Fruit fly (Drosophila melanogaster): ENCODE results near the gene Npc2c.

Npc2c gene

DNA sequence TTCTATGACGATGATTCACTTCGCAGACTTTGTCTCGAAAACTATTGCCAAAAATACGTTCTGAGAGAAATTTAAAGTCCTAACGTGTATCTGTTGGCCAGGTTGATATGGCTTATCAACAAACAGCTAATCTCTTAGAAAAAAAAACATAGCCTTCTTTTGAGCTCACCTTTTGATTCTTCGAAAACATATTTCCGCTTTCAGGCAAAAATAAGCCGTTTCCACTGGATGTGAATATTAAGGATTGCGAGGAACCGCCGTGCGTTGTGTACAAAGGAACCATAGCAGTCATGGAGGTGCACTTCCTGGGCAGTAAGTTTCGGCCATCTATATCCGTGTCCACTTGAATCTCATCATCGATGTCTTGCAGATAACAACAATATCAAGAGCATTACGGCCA is 6.5 kb upstream of the Npc2c start:
- TF ChIP-seq dsx (GFP tag; optimal IDR thresholded peaks at IDR 0.05; ENCODE audit: poor library complexity, severe bottlenecking) (no peak), CG3032 (tag; optimal IDR thresholded peaks at IDR 0.05) (no peak), pdm3 (GFP tag; optimal IDR thresholded peaks at IDR 0.05) (no peak), Met (GFP tag; optimal IDR thresholded peaks at IDR 0.05) (no peak), CG8632 (GFP tag; optimal IDR thresholded peaks at IDR 0.05) (no peak), svp (GFP tag) (no peak), CG32006 (GFP tag; optimal IDR thresholded peaks at IDR 0.05) (no peak), Hr38 (GFP tag; optimal IDR thresholded peaks at IDR 0.05) (no peak), Eip78C (GFP tag) (no peak), CG11762 (GFP tag; optimal IDR thresholded peaks at IDR 0.05; ENCODE audit: insufficient read depth) (no peak), CG31627 (GFP tag; optimal IDR thresholded peaks at IDR 0.05) (no peak), Blimp-1 (GFP tag; optimal IDR thresholded peaks at IDR 0.05) (no peak), CG11902 (GFP tag; optimal IDR thresholded peaks at IDR 0.05) (no peak), CG15336 (GFP tag; IDR thresholded peaks at IDR 0.05) (no peak), vri (GFP tag; optimal IDR thresholded peaks at IDR 0.05) (no peak), topi (GFP tag; optimal IDR thresholded peaks at IDR 0.05) (no peak), CG10669 (GFP tag; optimal IDR thresholded peaks at IDR 0.05) (no peak)

DNA sequence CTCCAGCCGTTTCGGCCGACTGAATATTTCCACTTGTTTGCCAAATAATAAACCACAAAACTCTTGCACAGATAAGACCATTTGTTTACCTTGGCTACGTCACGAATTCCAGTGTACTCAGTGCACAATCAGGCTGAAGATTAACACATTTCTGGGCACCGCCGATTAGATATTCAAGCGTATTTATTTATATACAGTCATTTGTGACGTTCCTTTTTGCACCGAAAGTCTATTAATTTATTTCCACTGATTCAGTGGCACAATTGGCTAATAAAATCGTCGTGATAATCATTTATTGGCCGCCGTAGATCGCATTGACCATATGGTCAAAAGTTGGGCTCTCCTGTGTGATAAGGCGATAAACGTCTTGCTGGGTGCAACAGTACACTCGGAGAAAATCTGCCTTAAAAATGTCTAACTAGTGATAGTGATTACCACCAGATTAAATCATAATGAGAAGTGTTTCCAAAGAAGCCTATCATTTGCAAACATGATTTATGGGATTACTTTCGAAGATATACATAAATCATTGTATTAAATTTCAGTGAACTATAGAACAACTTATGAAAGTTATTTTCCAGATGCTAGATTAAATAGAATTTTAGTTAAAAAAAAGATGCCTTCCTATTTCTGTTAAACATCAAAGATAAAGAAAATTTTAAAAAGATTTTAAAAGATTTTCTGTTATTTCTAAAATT is 5.6 kb upstream of the Npc2c start:
- TF ChIP-seq Ets96B (tag; optimal IDR thresholded peaks at IDR 0.05), result no peak
- TF ChIP-seq fkh (GFP tag; optimal IDR thresholded peaks at IDR 0.05), result peak; percentile 46
- TF ChIP-seq pdm3 (GFP tag; optimal IDR thresholded peaks at IDR 0.05), result no peak
- peak; percentile 79 for TF ChIP-seq Eip93F (GFP tag; optimal IDR thresholded peaks at IDR 0.05)
- peak; percentile 15 for TF ChIP-seq Hr39 (GFP tag; optimal IDR thresholded peaks at IDR 0.05)
- peak; percentile 12 for TF ChIP-seq Eip78C (GFP tag)
- TF ChIP-seq OdsH (GFP tag; optimal IDR thresholded peaks at IDR 0.05), result no peak
- no peak for TF ChIP-seq eg (GFP tag; IDR thresholded peaks at IDR 0.05)
- TF ChIP-seq vri (GFP tag; optimal IDR thresholded peaks at IDR 0.05), result peak; percentile 87
- no peak for TF ChIP-seq salr (GFP tag; optimal IDR thresholded peaks at IDR 0.05)
- peak; percentile 29 for TF ChIP-seq Met (GFP tag; optimal IDR thresholded peaks at IDR 0.05)
- TF ChIP-seq CG8319 (GFP tag; optimal IDR thresholded peaks at IDR 0.05), result no peak
- no peak for TF ChIP-seq CG9139 (GFP tag; optimal IDR thresholded peaks at IDR 0.05)
- no peak for TF ChIP-seq CG11762 (GFP tag; optimal IDR thresholded peaks at IDR 0.05; ENCODE audit: insufficient read depth)

DNA sequence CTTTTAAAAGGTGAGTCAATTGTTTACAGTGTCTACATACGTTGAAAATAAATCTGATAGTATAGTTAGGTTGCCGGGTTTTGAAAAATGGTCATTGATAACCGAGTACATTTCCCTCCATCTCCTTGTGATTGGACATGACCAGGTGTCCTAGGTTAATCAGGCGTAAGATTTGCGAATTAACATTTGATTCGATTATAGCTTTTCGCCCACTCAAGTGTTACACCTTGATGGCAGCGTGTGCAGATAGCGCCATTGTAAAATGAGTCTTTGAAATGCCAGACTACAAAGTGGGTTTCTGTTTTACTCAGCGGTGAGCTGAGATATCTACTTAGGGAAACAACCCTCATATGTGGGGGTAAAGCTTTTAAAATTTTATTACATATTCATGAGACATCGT is 5.0 kb upstream of the Npc2c start:
- TF ChIP-seq CG10669 (GFP tag; optimal IDR thresholded peaks at IDR 0.05) (no peak), vri (GFP tag; optimal IDR thresholded peaks at IDR 0.05) (peak; percentile 53), CG9139 (GFP tag; optimal IDR thresholded peaks at IDR 0.05) (no peak), ss (GFP tag; optimal IDR thresholded peaks at IDR 0.05) (no peak)

DNA sequence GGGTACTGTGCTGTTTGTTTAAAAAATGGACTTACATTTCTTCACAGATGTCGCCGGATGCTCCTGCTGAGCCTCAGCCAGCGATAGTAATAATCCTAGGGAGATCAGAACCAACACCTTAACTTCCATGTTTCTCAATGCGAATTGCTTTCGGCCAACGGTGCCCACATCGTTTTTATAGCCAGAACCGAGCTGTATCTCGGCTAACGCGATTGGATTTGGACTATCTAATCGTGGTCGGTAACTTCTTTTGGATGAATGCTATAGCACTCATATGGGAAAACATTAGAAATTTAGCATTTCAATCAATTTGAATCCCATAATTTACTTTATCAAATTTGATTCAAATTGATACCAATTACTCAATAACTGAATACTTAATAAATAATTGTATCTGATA is 4.1 kb upstream of the Npc2c start, which contains the start of gene Npc2d:
Npc2d (minus strand) TSS at position 133 of the 400 bp plus-strand sequence.
- no peak for TF ChIP-seq Lpt (GFP tag; optimal IDR thresholded peaks at IDR 0.05)
- no peak for TF ChIP-seq CG16779 (tag; optimal IDR thresholded peaks at IDR 0.05)
- no peak for TF ChIP-seq CG6276 (GFP tag; optimal IDR thresholded peaks at IDR 0.05)
- TF ChIP-seq fkh (GFP tag; optimal IDR thresholded peaks at IDR 0.05), result no peak
- no peak for TF ChIP-seq OdsH (GFP tag; optimal IDR thresholded peaks at IDR 0.05)
- no peak for TF ChIP-seq CG3919 (GFP tag; optimal IDR thresholded peaks at IDR 0.05)
- no peak for TF ChIP-seq Sox14 (GFP tag; optimal IDR thresholded peaks at IDR 0.05)
- no peak for TF ChIP-seq Met (GFP tag; optimal IDR thresholded peaks at IDR 0.05)
- no peak for TF ChIP-seq Sox15 (GFP tag; optimal IDR thresholded peaks at IDR 0.05)
- no peak for TF ChIP-seq CG11902 (GFP tag; optimal IDR thresholded peaks at IDR 0.05)
- no peak for TF ChIP-seq CG6854 (GFP tag; optimal IDR thresholded peaks at IDR 0.05)
- no peak for TF ChIP-seq CG4318 (GFP tag; optimal IDR thresholded peaks at IDR 0.05)
- TF ChIP-seq fd85E (GFP tag; optimal IDR thresholded peaks at IDR 0.05), result no peak
